Worm (Caenorhabditis elegans) whole organism, late embryonic: Measurements from ENCODE around the gene mab-10.

Experiments
- C08G9.2 ChIP-seq: sonication (generic microtip); optimal IDR thresholded peaks from 2 replicates; lab custom pipeline; 2016; ENCODE audit warnings: mild to moderate bottlenecking, missing genetic modification characterization, moderate library complexity, missing compliant biosample characterization
- C38D4.7 ChIP-seq: fragments of 200-800 bp; sonication (Bioruptor generic); optimal IDR thresholded peaks from 2 replicates; lab custom pipeline; 2018; ENCODE audit warnings: mild to moderate bottlenecking, missing genetic modification characterization, moderate library complexity, missing compliant biosample characterization
- F13H6.1 ChIP-seq: sonication (generic microtip); optimal IDR thresholded peaks from 2 replicates; lab custom pipeline; 2016; ENCODE audit warnings: missing genetic modification characterization, missing compliant biosample characterization
- Y22D7AL.16 ChIP-seq: sonication (generic microtip); optimal IDR thresholded peaks from 2 replicates; lab custom pipeline; 2016; ENCODE audit warnings: missing genetic modification characterization, missing compliant biosample characterization
- ama-1 ChIP-seq: fragments of 150-350 bp; optimal IDR thresholded peaks from 2 replicates; lab custom pipeline; 2014
- ceh-14 ChIP-seq: sonication (generic microtip); optimal IDR thresholded peaks from 2 replicates; lab custom pipeline; 2016; ENCODE audit warnings: missing genotype, missing genetic modification characterization, missing compliant biosample characterization
- ceh-18 ChIP-seq: sonication (generic microtip); optimal IDR thresholded peaks from 2 replicates; lab custom pipeline; 2016; ENCODE audit warnings: missing genetic modification characterization, missing compliant biosample characterization
- ceh-19 ChIP-seq: fragments of 200-800 bp; sonication (Bioruptor generic); optimal IDR thresholded peaks from 2 replicates; lab custom pipeline; 2018; ENCODE audit warnings: mild to moderate bottlenecking, missing genetic modification characterization, missing compliant biosample characterization
- ceh-30 ChIP-seq: fragments of 150-350 bp; optimal IDR thresholded peaks from 2 replicates; lab custom pipeline; 2014; ENCODE audit warnings: missing biosample characterization, missing genetic modification characterization
- ceh-31 ChIP-seq: sonication (generic microtip); optimal IDR thresholded peaks from 2 replicates; lab custom pipeline; 2016; ENCODE audit warnings: missing genetic modification characterization, missing compliant biosample characterization
- ceh-45 ChIP-seq: fragments of 200-800 bp; sonication (Bioruptor generic); IDR thresholded peaks from 2 replicates; pipeline ENCODE4 v1.3.6; 2022; ENCODE audit warnings: missing genetic modification reagents, missing genetic modification characterization, missing compliant biosample characterization
- ceh-48 ChIP-seq: sonication (generic microtip); optimal IDR thresholded peaks from 2 replicates; lab custom pipeline; 2016; ENCODE audit warnings: missing genetic modification characterization, inconsistent platforms, missing compliant biosample characterization
- che-1 ChIP-seq: sonication (generic microtip); optimal IDR thresholded peaks from 2 replicates; lab custom pipeline; 2016; ENCODE audit warnings: mild to moderate bottlenecking, missing genetic modification characterization, missing compliant biosample characterization
- dve-1 ChIP-seq: sonication (generic microtip); optimal IDR thresholded peaks from 2 replicates; lab custom pipeline; 2017; ENCODE audit warnings: antibody characterized with exemption, mild to moderate bottlenecking, missing genetic modification characterization, missing compliant biosample characterization
- elt-2 ChIP-seq: sonication (generic microtip); optimal IDR thresholded peaks from 2 replicates; lab custom pipeline; 2016; ENCODE audit warnings: missing genetic modification reagents, missing genetic modification characterization, missing compliant biosample characterization
- fkh-6 ChIP-seq: sonication (generic microtip); optimal IDR thresholded peaks from 2 replicates; lab custom pipeline; 2016; ENCODE audit warnings: missing genetic modification characterization, missing compliant biosample characterization
- gmeb-2 ChIP-seq: sonication (generic microtip); optimal IDR thresholded peaks from 2 replicates; lab custom pipeline; 2016; ENCODE audit warnings: missing genetic modification characterization, inconsistent platforms, missing compliant biosample characterization
- hlh-13 ChIP-seq: fragments of 200-800 bp; sonication (Bioruptor generic); optimal IDR thresholded peaks from 2 replicates; lab custom pipeline; 2018; ENCODE audit warnings: mild to moderate bottlenecking, missing genetic modification characterization, missing compliant biosample characterization
- hlh-15 ChIP-seq: sonication (generic microtip); optimal IDR thresholded peaks from 2 replicates; lab custom pipeline; 2016; ENCODE audit warnings: missing genetic modification characterization, missing compliant biosample characterization
- hlh-6 ChIP-seq: sonication (generic microtip); optimal IDR thresholded peaks from 2 replicates; lab custom pipeline; 2016; ENCODE audit warnings: missing genotype, missing genetic modification characterization, missing compliant biosample characterization
- hlh-8 ChIP-seq: sonication (generic microtip); optimal IDR thresholded peaks from 2 replicates; lab custom pipeline; 2016; ENCODE audit warnings: missing genotype, missing genetic modification characterization, missing compliant biosample characterization
- lim-6 ChIP-seq: sonication (generic microtip); optimal IDR thresholded peaks from 2 replicates; lab custom pipeline; 2016; ENCODE audit warnings: missing genetic modification characterization, missing compliant biosample characterization
- madf-2 ChIP-seq: sonication (generic microtip); optimal IDR thresholded peaks from 2 replicates; lab custom pipeline; 2017; ENCODE audit warnings: missing genetic modification characterization, missing compliant biosample characterization
- nfya-1 ChIP-seq: sonication (generic microtip); optimal IDR thresholded peaks from 2 replicates; lab custom pipeline; 2017; ENCODE audit warnings: missing genetic modification characterization, mild to moderate bottlenecking, missing compliant biosample characterization, antibody characterized with exemption, moderate library complexity
- npax-4 ChIP-seq: sonication (generic microtip); optimal IDR thresholded peaks from 2 replicates; lab custom pipeline; 2016; ENCODE audit warnings: missing genetic modification characterization, missing compliant biosample characterization
- pat-9 ChIP-seq: fragments of 200-800 bp; sonication (Bioruptor generic); optimal IDR thresholded peaks from 2 replicates; lab custom pipeline; 2018; ENCODE audit warnings: mild to moderate bottlenecking, missing genetic modification characterization, moderate library complexity, missing compliant biosample characterization
- pax-1 ChIP-seq: fragments of 150-350 bp; optimal IDR thresholded peaks from 2 replicates; lab custom pipeline; 2014; ENCODE audit warnings: missing biosample characterization, missing genetic modification characterization
- pha-2 ChIP-seq: sonication (generic microtip); optimal IDR thresholded peaks from 2 replicates; lab custom pipeline; 2017; ENCODE audit warnings: mild to moderate bottlenecking, missing genetic modification characterization, missing compliant biosample characterization
- sdc-2 ChIP-seq: sonication (generic microtip); optimal IDR thresholded peaks from 2 replicates; lab custom pipeline; 2016; ENCODE audit warnings: missing genotype, missing genetic modification characterization, missing compliant biosample characterization
- sox-4 ChIP-seq: sonication (generic microtip); optimal IDR thresholded peaks from 2 replicates; lab custom pipeline; 2017; ENCODE audit warnings: mild to moderate bottlenecking, missing genetic modification characterization, inconsistent platforms, missing compliant biosample characterization
- syd-9 ChIP-seq: sonication (generic microtip); optimal IDR thresholded peaks from 2 replicates; lab custom pipeline; 2016; ENCODE audit warnings: mild to moderate bottlenecking, missing genetic modification characterization, moderate library complexity, missing compliant biosample characterization
- tbx-2 ChIP-seq: sonication (generic microtip); optimal IDR thresholded peaks from 2 replicates; lab custom pipeline; 2016; ENCODE audit warnings: missing genetic modification characterization, missing compliant biosample characterization
- tbx-7 ChIP-seq: sonication (generic microtip); optimal IDR thresholded peaks from 2 replicates; lab custom pipeline; 2016; ENCODE audit warnings: missing genotype, missing genetic modification characterization, missing compliant biosample characterization
- zip-5 ChIP-seq: sonication (generic microtip); optimal IDR thresholded peaks from 2 replicates; lab custom pipeline; 2016; ENCODE audit warnings: missing genetic modification characterization, missing compliant biosample characterization
- ztf-16 ChIP-seq: sonication (generic microtip); optimal IDR thresholded peaks from 2 replicates; lab custom pipeline; 2017; ENCODE audit warnings: missing genetic modification characterization, missing compliant biosample characterization

mab-10 gene

ce11 chrII:10539232-10539631, 11.3 kb downstream of the mab-10 start, which contains the start of gene R166.3:
R166.3 (minus strand) TSS chrII:10539332.
- no peak for TF ChIP-seq ama-1 (lab: Kevin White, UChicago)
- no peak for TF ChIP-seq hlh-6 (tag; lab: Kevin White, UChicago)
- TF ChIP-seq ztf-16 (tag; lab: Kevin White, UChicago): no peak
- TF ChIP-seq sox-4 (tag; lab: Kevin White, UChicago): no peak

ce11 chrII:10541923-10542486, 14.1 kb downstream of the mab-10 start, which contains the start of gene pro-1:
pro-1 (minus strand) TSS chrII:10541996.
- TF ChIP-seq hlh-8 (tag; lab: Kevin White, UChicago) (no peak), F13H6.1 (tag; lab: Kevin White, UChicago) (peak; percentile 29), zip-5 (tag; lab: Kevin White, UChicago) (no peak), pax-1 (peak; percentile 62), ceh-31 (peak; percentile 14), hlh-15 (no peak), gmeb-2 (tag; lab: Kevin White, UChicago) (peak; percentile 45), ceh-30 (no peak), elt-2 (tag; lab: Kevin White, UChicago) (peak; percentile 43), ama-1 (lab: Kevin White, UChicago) (peak; percentile 82), che-1 (tag; lab: Kevin White, UChicago) (peak; percentile 10), ceh-19 (GFP tag; lab: Kevin White, UChicago) (no peak), Y22D7AL.16 (peak; percentile 25), syd-9 (no peak), ceh-45 (GFP tag; lab: Robert Waterston, UW) (0 out of 2 replicates have a peak, but pooled peaks have one; percentile 11), ceh-18 (tag; lab: Kevin White, UChicago) (no peak), tbx-2 (tag; lab: Kevin White, UChicago) (peak; percentile 17), dve-1 (tag; lab: Kevin White, UChicago) (peak; percentile 19), lim-6 (no peak), nfya-1 (tag; lab: Kevin White, UChicago) (peak; percentile 43), ceh-48 (tag; lab: Kevin White, UChicago) (no peak)

ce11 chrII:10542654-10543456, 15.0 kb downstream of the mab-10 start:
- TF ChIP-seq dve-1 (tag; lab: Kevin White, UChicago) (no peak), sdc-2 (tag; lab: Kevin White, UChicago) (no peak), hlh-8 (tag; lab: Kevin White, UChicago) (no peak), ztf-16 (tag; lab: Kevin White, UChicago) (no peak), ceh-14 (tag; lab: Kevin White, UChicago) (no peak), zip-5 (tag; lab: Kevin White, UChicago) (no peak), pat-9 (tag; lab: Kevin White, UChicago) (no peak), npax-4 (no peak), tbx-7 (tag; lab: Kevin White, UChicago) (no peak), C38D4.7 (GFP tag; lab: Kevin White, UChicago) (no peak), fkh-6 (no peak), madf-2 (tag; lab: Kevin White, UChicago) (no peak), hlh-13 (no peak), pha-2 (tag; lab: Kevin White, UChicago) (no peak), C08G9.2 (tag; lab: Kevin White, UChicago) (no peak), ceh-18 (tag; lab: Kevin White, UChicago) (no peak)
